Worm (Caenorhabditis elegans): ENCODE results near the gene F11D5.1.

Gene F11D5.1

DNA sequence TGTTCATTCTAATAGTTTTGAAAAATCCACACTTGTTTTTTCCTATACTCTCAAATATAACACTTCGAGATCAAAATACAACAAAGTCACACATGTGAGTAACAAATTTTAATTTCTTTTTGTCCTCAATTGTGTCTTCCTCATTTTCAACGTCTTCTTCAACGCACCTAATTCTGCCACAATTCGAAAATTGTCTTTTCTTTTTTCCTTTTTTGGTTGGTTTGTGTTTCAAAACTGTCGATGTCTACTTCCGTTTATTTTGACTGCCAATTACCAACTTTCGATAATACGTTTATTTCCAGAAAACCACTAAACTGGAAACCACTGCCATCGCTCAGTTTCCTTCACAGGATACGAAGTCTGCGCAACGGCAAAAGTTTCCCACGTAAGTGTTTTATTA lies at the start of gene F11D5.1:
F11D5.1 (plus strand) TSS at position 301 of the 400 bp plus-strand sequence.
- TF ChIP-seq med-1 (GFP tag; optimal IDR thresholded peaks at IDR 0.05; ENCODE audit: insufficient read depth) = no peak
- TF ChIP-seq cog-1 (tag; optimal IDR thresholded peaks at IDR 0.05) = no peak
- TF ChIP-seq T22C8.4 (GFP tag; IDR thresholded peaks at IDR 0.05) = no peak
- TF ChIP-seq tab-1 (GFP tag; IDR thresholded peaks at IDR 0.05) = no peak
- no peak for TF ChIP-seq klf-2 (GFP tag; conservative IDR thresholded peaks at IDR 0.05)
- no peak for TF ChIP-seq ztf-23 (GFP tag; IDR thresholded peaks at IDR 0.05)
- no peak for TF ChIP-seq flt-1 (GFP tag; IDR thresholded peaks at IDR 0.05)
- no peak for TF ChIP-seq ztf-29 (GFP tag; IDR thresholded peaks at IDR 0.05)

DNA sequence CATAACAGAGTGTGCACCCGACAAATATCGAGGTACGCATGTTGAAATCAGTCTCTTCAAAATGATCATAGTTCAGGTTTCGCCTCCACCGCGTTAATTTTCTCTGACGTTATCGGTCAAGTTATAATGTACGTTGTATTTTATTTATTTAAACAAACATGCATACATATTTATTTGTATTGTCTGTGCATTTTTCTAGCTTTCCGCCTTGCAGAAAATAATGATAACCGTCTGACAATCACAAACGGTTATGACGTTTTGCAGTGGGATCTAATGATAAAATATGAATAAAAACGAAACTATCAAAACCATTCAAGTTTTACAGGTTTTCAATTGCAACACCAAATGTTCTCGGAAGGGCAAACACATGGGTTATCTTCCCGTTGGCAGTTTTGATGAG lies 49.7 kb upstream of the F11D5.1 start:
- TF ChIP-seq ref-1 (GFP tag; conservative IDR thresholded peaks at IDR 0.05) = no peak
- TF ChIP-seq flt-1 (GFP tag; IDR thresholded peaks at IDR 0.05) = no peak
- no peak for TF ChIP-seq cog-1 (tag; optimal IDR thresholded peaks at IDR 0.05)
- no peak for TF ChIP-seq klf-2 (GFP tag; conservative IDR thresholded peaks at IDR 0.05)
- no peak for TF ChIP-seq med-1 (GFP tag; optimal IDR thresholded peaks at IDR 0.05; ENCODE audit: insufficient read depth)
- TF ChIP-seq ztf-29 (GFP tag; IDR thresholded peaks at IDR 0.05) = no peak
- no peak for TF ChIP-seq tab-1 (GFP tag; IDR thresholded peaks at IDR 0.05)
- no peak for TF ChIP-seq ztf-23 (GFP tag; IDR thresholded peaks at IDR 0.05)
- TF ChIP-seq T22C8.4 (GFP tag; IDR thresholded peaks at IDR 0.05) = no peak

DNA sequence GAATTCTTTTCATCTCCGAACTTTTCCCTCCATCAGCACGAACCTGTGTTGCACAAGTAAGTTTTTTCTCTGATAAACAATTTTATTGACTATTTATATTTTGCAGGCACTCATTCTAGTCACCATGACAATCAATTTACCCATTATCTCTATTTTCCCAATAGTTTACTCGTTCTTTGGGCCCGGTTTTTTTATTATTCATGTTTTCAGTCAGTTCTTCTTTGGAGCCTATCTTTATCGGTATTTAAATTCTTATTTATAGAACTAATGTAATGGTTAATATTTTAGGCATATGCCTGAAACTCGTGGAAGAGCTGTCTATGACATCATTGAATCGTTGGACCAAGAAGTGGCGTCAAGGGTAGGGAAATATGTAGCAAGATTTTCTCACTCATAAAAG lies 48.0 kb upstream of the F11D5.1 start:
- TF ChIP-seq ztf-23 (GFP tag; IDR thresholded peaks at IDR 0.05) = no peak
- TF ChIP-seq tab-1 (GFP tag; IDR thresholded peaks at IDR 0.05) = no peak
- no peak for TF ChIP-seq ztf-29 (GFP tag; IDR thresholded peaks at IDR 0.05)
- no peak for TF ChIP-seq ref-1 (GFP tag; conservative IDR thresholded peaks at IDR 0.05)
- no peak for TF ChIP-seq flt-1 (GFP tag; IDR thresholded peaks at IDR 0.05)
- TF ChIP-seq klf-2 (GFP tag; conservative IDR thresholded peaks at IDR 0.05) = no peak
- no peak for TF ChIP-seq T22C8.4 (GFP tag; IDR thresholded peaks at IDR 0.05)
- no peak for TF ChIP-seq med-1 (GFP tag; optimal IDR thresholded peaks at IDR 0.05; ENCODE audit: insufficient read depth)
- no peak for TF ChIP-seq cog-1 (tag; optimal IDR thresholded peaks at IDR 0.05)

DNA sequence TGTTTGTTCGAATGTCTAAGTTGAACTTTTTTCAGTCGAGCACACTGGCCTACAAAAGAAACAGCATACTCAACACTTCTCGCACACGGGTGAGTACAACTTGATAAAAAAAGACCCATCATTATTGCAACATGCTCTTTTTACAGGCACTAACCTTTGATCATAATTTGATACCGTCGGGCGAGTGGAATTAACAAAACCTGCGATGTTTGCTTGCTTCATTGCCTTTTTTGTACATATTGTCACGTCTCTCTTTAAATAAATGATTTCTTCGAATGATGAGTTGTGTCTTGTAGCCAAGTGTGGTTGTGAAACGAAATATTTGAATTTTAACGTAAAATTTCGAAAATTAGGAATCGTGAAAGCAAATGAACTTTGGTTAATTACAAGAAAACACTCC lies 47.5 kb upstream of the F11D5.1 start:
- no peak for TF ChIP-seq ztf-23 (GFP tag; IDR thresholded peaks at IDR 0.05)
- TF ChIP-seq cog-1 (tag; optimal IDR thresholded peaks at IDR 0.05) = no peak
- TF ChIP-seq klf-2 (GFP tag; conservative IDR thresholded peaks at IDR 0.05) = no peak

DNA sequence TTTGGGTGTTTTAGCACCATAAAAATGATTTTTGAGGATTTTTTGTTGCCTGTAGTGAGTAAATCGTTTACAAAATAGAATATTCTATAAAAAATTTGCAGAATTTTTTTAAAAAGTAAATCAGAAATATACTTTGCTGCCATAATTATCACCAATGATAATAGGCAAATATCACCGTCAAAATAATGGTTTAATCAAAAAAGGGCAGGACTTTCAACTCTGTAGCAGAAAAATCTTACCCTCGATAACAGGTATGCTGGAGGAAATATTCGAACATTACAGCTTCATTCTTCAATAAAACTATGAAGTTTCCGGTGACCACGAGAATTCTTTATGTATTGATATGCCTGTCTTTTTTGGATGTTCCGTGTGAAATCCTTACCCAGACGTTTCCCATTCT lies 43.7 kb upstream of the F11D5.1 start, which contains the start of gene K09C4.4:
K09C4.4 (plus strand) TSS at position 301 of the 400 bp plus-strand sequence.
- TF ChIP-seq ref-1 (GFP tag; conservative IDR thresholded peaks at IDR 0.05) = no peak
- TF ChIP-seq ztf-29 (GFP tag; IDR thresholded peaks at IDR 0.05) = no peak
- TF ChIP-seq T22C8.4 (GFP tag; IDR thresholded peaks at IDR 0.05) = no peak
- no peak for TF ChIP-seq tab-1 (GFP tag; IDR thresholded peaks at IDR 0.05)
- no peak for TF ChIP-seq klf-2 (GFP tag; conservative IDR thresholded peaks at IDR 0.05)
- no peak for TF ChIP-seq flt-1 (GFP tag; IDR thresholded peaks at IDR 0.05)
- no peak for TF ChIP-seq med-1 (GFP tag; optimal IDR thresholded peaks at IDR 0.05; ENCODE audit: insufficient read depth)
- TF ChIP-seq ztf-23 (GFP tag; IDR thresholded peaks at IDR 0.05) = no peak
- no peak for TF ChIP-seq cog-1 (tag; optimal IDR thresholded peaks at IDR 0.05)

DNA sequence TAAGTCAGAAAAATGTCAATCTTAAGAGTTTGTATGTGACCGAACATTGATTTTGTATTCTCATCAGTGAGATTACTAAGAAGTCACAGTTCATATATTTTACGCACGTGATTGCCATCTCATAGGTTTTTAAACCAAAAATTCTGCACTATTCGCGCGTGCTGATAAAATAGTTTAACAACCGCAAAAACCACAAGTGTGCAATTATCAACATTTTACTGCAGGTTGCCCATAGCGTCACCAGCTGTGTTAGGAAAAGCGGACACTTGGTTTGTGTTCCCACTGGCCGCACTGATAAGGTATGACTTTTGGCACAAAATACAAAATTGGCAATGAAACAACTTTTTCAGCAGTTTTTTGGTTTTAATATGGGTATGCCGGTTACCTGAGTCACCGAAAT lies 42.8 kb upstream of the F11D5.1 start:
- no peak for TF ChIP-seq ref-1 (GFP tag; conservative IDR thresholded peaks at IDR 0.05)
- TF ChIP-seq cog-1 (tag; optimal IDR thresholded peaks at IDR 0.05) = no peak
- TF ChIP-seq klf-2 (GFP tag; conservative IDR thresholded peaks at IDR 0.05) = no peak
- no peak for TF ChIP-seq ztf-29 (GFP tag; IDR thresholded peaks at IDR 0.05)
- no peak for TF ChIP-seq tab-1 (GFP tag; IDR thresholded peaks at IDR 0.05)
- no peak for TF ChIP-seq T22C8.4 (GFP tag; IDR thresholded peaks at IDR 0.05)
- no peak for TF ChIP-seq med-1 (GFP tag; optimal IDR thresholded peaks at IDR 0.05; ENCODE audit: insufficient read depth)

DNA sequence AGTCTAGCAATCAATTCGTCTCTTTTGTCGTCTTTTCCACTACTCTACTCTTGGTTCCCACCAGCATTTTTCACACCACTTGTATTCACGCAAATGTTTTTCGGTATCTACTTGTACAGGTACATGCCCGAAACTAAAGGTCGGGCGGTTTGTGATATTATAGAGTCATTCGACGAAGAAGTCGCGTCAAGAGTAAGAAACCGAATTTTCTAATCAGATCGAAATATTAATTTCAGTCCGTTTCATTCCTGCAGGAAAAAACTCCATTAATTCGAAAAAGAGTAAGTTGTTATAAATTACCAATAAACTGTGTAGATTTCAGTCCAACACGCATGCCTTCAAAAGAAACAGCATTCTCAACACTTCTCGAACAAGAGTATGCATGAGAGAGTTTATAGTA lies 41.0 kb upstream of the F11D5.1 start:
- TF ChIP-seq tab-1 (GFP tag; IDR thresholded peaks at IDR 0.05) = no peak
- no peak for TF ChIP-seq T22C8.4 (GFP tag; IDR thresholded peaks at IDR 0.05)
- TF ChIP-seq klf-2 (GFP tag; conservative IDR thresholded peaks at IDR 0.05) = no peak

DNA sequence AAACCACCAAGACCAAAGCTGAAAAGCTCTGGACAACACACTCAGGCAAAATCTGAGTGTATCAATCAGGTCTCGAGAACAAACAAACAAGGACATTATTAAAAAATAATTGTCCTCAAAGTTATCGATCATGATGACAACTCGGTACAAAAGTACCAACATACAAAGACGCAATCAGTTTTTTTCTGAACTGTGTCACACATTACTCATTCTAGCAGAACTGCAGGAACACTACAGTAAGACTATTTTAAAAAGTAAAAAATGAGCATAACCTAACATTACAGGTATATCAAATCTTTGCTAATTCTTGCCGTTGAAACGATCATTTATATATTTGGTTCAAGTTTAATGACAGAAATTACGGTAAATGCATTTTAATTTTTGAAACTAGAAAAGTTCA lies 36.7 kb upstream of the F11D5.1 start, which contains the start of gene K09C4.2:
K09C4.2 (plus strand) TSS at position 301 of the 400 bp plus-strand sequence.
- no peak for TF ChIP-seq tab-1 (GFP tag; IDR thresholded peaks at IDR 0.05)

DNA sequence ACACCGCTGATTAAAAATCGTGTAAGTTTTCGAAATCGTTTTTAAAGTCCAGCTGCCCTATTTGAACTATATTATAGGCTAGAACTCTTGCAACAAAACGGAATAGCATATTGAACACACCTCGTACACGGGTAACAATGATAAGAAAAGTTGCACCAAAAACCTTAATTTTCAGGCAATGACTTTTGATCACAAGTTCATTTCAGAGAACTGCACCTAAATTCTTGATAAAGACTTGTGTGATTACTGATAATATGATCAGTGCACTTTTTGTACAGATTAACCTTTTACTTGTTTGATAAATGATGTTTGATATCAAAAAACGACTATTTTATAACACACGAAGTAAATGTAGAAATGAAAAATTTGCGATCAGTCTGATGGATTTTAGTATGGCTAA lies 35.1 kb upstream of the F11D5.1 start:
- no peak for TF ChIP-seq ztf-29 (GFP tag; IDR thresholded peaks at IDR 0.05)
- no peak for TF ChIP-seq T22C8.4 (GFP tag; IDR thresholded peaks at IDR 0.05)
- TF ChIP-seq flt-1 (GFP tag; IDR thresholded peaks at IDR 0.05) = no peak
- no peak for TF ChIP-seq tab-1 (GFP tag; IDR thresholded peaks at IDR 0.05)
- no peak for TF ChIP-seq cog-1 (tag; optimal IDR thresholded peaks at IDR 0.05)
- TF ChIP-seq ref-1 (GFP tag; conservative IDR thresholded peaks at IDR 0.05) = no peak
- no peak for TF ChIP-seq klf-2 (GFP tag; conservative IDR thresholded peaks at IDR 0.05)

DNA sequence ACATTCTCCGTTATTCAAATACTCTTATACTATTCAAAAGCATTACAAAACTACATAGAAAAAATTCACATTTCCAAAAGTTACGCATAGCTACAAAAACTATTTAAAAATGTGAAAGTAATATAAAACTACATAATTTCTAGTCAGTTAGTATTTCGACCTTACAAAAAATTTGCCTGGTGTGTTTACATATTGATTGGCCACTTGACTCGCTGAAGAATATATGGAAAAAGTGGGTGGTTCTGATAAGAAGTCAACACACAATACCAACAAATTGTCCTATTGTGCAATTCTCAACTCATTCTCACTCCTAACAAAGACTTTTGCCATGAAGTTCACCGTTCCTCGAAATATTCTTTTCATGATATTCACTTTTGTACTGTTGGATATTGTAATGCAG lies 34.3 kb upstream of the F11D5.1 start, which contains the start of gene K09C4.1:
K09C4.1 (plus strand) TSS at position 301 of the 400 bp plus-strand sequence.
- TF ChIP-seq ztf-23 (GFP tag; IDR thresholded peaks at IDR 0.05) (no peak), med-1 (GFP tag; optimal IDR thresholded peaks at IDR 0.05; ENCODE audit: insufficient read depth) (no peak), T22C8.4 (GFP tag; IDR thresholded peaks at IDR 0.05) (no peak), tab-1 (GFP tag; IDR thresholded peaks at IDR 0.05) (no peak), ref-1 (GFP tag; conservative IDR thresholded peaks at IDR 0.05) (no peak), ztf-29 (GFP tag; IDR thresholded peaks at IDR 0.05) (no peak), cog-1 (tag; optimal IDR thresholded peaks at IDR 0.05) (no peak), klf-2 (GFP tag; conservative IDR thresholded peaks at IDR 0.05) (no peak), flt-1 (GFP tag; IDR thresholded peaks at IDR 0.05) (no peak)

DNA sequence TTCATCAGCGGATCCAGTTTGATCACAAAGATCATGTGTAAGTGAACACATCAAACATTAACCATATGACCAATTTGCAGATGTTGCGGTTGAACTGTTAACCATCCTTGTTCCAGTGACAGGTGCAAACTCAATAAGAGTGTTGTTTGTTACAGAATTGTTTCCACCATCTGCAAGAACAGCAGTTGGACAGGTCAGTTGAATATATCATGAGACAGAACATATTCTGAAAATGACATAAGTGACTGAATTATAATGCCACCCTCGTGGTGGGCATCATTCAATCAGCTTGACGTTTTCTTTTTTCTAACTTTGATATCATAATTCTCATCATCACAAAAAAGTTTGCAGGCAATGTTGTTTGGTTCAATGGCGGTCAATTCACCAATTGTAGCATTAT lies 32.3 kb upstream of the F11D5.1 start:
- no peak for TF ChIP-seq ztf-23 (GFP tag; IDR thresholded peaks at IDR 0.05)
- no peak for TF ChIP-seq ref-1 (GFP tag; conservative IDR thresholded peaks at IDR 0.05)
- TF ChIP-seq cog-1 (tag; optimal IDR thresholded peaks at IDR 0.05) = no peak
- no peak for TF ChIP-seq ztf-29 (GFP tag; IDR thresholded peaks at IDR 0.05)
- TF ChIP-seq med-1 (GFP tag; optimal IDR thresholded peaks at IDR 0.05; ENCODE audit: insufficient read depth) = no peak
- TF ChIP-seq tab-1 (GFP tag; IDR thresholded peaks at IDR 0.05) = no peak
- no peak for TF ChIP-seq T22C8.4 (GFP tag; IDR thresholded peaks at IDR 0.05)
- TF ChIP-seq klf-2 (GFP tag; conservative IDR thresholded peaks at IDR 0.05) = no peak
- TF ChIP-seq flt-1 (GFP tag; IDR thresholded peaks at IDR 0.05) = no peak
